Worm (Caenorhabditis elegans) whole organism, L4 larva: ENCODE results near the gene sdz-23.

Experiments
- D1046.2 ChIP-seq: fragments of 200-800 bp; sonication (Bioruptor generic); IDR thresholded peaks from 2 replicates; pipeline ENCODE4 v1.3.6; 2022; ENCODE audit warnings: missing genetic modification characterization, missing compliant biosample characterization
- T20F7.1 ChIP-seq: fragments of 200-800 bp; sonication (Bioruptor generic); optimal IDR thresholded peaks from 2 replicates; lab custom pipeline; 2018; ENCODE audit warnings: mild to moderate bottlenecking, missing genetic modification characterization, missing compliant biosample characterization
- T26A8.4 ChIP-seq: fragments of 200-800 bp; sonication (Bioruptor generic); IDR thresholded peaks from 2 replicates; pipeline ENCODE4 v1.3.6; 2022; ENCODE audit warnings: missing genetic modification characterization, missing compliant biosample characterization
- Y105C5A.15 ChIP-seq: fragments of 200-800 bp; sonication (Bioruptor generic); IDR thresholded peaks from 2 replicates; pipeline ENCODE4 v1.3.6; 2022; ENCODE audit warnings: missing genetic modification characterization, missing compliant biosample characterization
- Y48G9A.11 ChIP-seq: fragments of 200-800 bp; sonication (Bioruptor generic); IDR thresholded peaks from 2 replicates; pipeline ENCODE4 v1.3.6; 2022; ENCODE audit warnings: missing genetic modification reagents, missing genetic modification characterization, missing compliant biosample characterization
- aly-2 ChIP-seq: sonication (generic microtip); optimal IDR thresholded peaks from 2 replicates; lab custom pipeline; 2018; ENCODE audit warnings: missing biosample characterization, missing genetic modification characterization
- arid-1 ChIP-seq: fragments of 200-800 bp; sonication (Bioruptor generic); conservative IDR thresholded peaks from 2 replicates; pipeline ENCODE4 v1.3.6; 2022; ENCODE audit warnings: missing genetic modification reagents, missing genetic modification characterization, missing compliant biosample characterization
- attf-4 ChIP-seq: sonication (generic microtip); optimal IDR thresholded peaks from 3 replicates; lab custom pipeline; 2017; ENCODE audit warnings: missing biosample characterization, missing genetic modification characterization
- ceh-28 ChIP-seq: fragments of 150-350 bp; optimal IDR thresholded peaks from 2 replicates; lab custom pipeline; 2014; ENCODE audit warnings: missing biosample characterization, missing genetic modification reagents, missing genetic modification characterization
- ceh-44 ChIP-seq: fragments of 200-800 bp; sonication (Bioruptor generic); IDR thresholded peaks from 2 replicates; pipeline ENCODE4 v1.3.6; 2022; ENCODE audit warnings: missing genetic modification reagents, missing genetic modification characterization, missing compliant biosample characterization
- ceh-62 ChIP-seq: sonication (generic microtip); optimal IDR thresholded peaks from 2 replicates; lab custom pipeline; 2017; ENCODE audit warnings: missing biosample characterization, missing genetic modification characterization
- ceh-82 ChIP-seq: sonication (generic microtip); optimal IDR thresholded peaks from 2 replicates; lab custom pipeline; 2017; ENCODE audit warnings: missing biosample characterization, missing genetic modification characterization
- ces-1 ChIP-seq: fragments of 150-350 bp; sonication (generic microtip); optimal IDR thresholded peaks from 4 replicates; lab custom pipeline; 2014; ENCODE audit warnings: missing biosample characterization, missing genetic modification reagents, missing genetic modification characterization
- daf-8 ChIP-seq: fragments of 200-800 bp; sonication (Bioruptor generic); IDR thresholded peaks from 2 replicates; pipeline ENCODE4 v1.3.6; 2022; ENCODE audit warnings: missing genetic modification characterization, missing compliant biosample characterization
- dmd-6 ChIP-seq: fragments of 200-800 bp; sonication (Bioruptor generic); IDR thresholded peaks from 2 replicates; pipeline ENCODE4 v1.3.6; 2022; ENCODE audit warnings: missing genetic modification reagents, missing genetic modification characterization, missing compliant biosample characterization
- dmd-8 ChIP-seq: fragments of 200-800 bp; sonication (Bioruptor generic); IDR thresholded peaks from 2 replicates; pipeline ENCODE4 v1.3.6; 2022; ENCODE audit warnings: missing genetic modification characterization, missing compliant biosample characterization
- dmd-9 ChIP-seq: fragments of 200-800 bp; sonication (Bioruptor generic); IDR thresholded peaks from 2 replicates; pipeline ENCODE4 v1.3.6; 2022; ENCODE audit warnings: missing genetic modification reagents, missing genetic modification characterization, missing compliant biosample characterization
- dpl-1 ChIP-seq: fragments of 150-350 bp; optimal IDR thresholded peaks from 2 replicates; lab custom pipeline; 2014; ENCODE audit warnings: missing biosample characterization, missing genetic modification reagents, missing genetic modification characterization
- egl-27 ChIP-seq: sonication (generic microtip); optimal IDR thresholded peaks from 3 replicates; lab custom pipeline; 2017; ENCODE audit warnings: missing biosample characterization, missing genetic modification reagents, missing genetic modification characterization
- fos-1 ChIP-seq: fragments of 150-350 bp; optimal IDR thresholded peaks from 2 replicates; lab custom pipeline; 2014; ENCODE audit warnings: missing biosample characterization, missing genetic modification characterization
- hlh-11 ChIP-seq: fragments of 200-800 bp; sonication (Bioruptor generic); optimal IDR thresholded peaks from 2 replicates; lab custom pipeline; 2018; ENCODE audit warnings: mild to moderate bottlenecking, missing genetic modification characterization, missing compliant biosample characterization
- lin-13 ChIP-seq: fragments of 150-350 bp; optimal IDR thresholded peaks from 2 replicates; lab custom pipeline; 2014; ENCODE audit warnings: missing biosample characterization, missing genetic modification reagents, missing genetic modification characterization
- lin-15B ChIP-seq: fragments of 150-350 bp; sonication (generic microtip); optimal IDR thresholded peaks from 3 replicates; lab custom pipeline; 2014; ENCODE audit warnings: missing biosample characterization, missing genetic modification characterization
- lir-3 ChIP-seq: sonication (generic microtip); optimal IDR thresholded peaks from 2 replicates; lab custom pipeline; 2016; ENCODE audit warnings: mild to moderate bottlenecking, missing genetic modification characterization, missing compliant biosample characterization
- madf-5 ChIP-seq, 2 experiments: fragments of 200-800 bp; sonication (Bioruptor generic); IDR thresholded peaks; 2 replicates each; pipeline ENCODE4 v1.3.6; 2022; ENCODE audit warnings: missing compliant biosample characterization in 2 of 2, missing genetic modification characterization in 2 of 2
- mdl-1 ChIP-seq, 2 experiments: fragments of 150-350 bp in 1 of 2; sonication (generic microtip) in 1 of 2; optimal IDR thresholded peaks; 2 replicates each; lab custom pipeline; 2014 to 2017; ENCODE audit warnings: missing biosample characterization in 2 of 2, missing genetic modification characterization in 2 of 2
- mep-1 ChIP-seq: fragments of 150-350 bp; sonication (generic microtip); optimal IDR thresholded peaks from 3 replicates; lab custom pipeline; 2014; ENCODE audit warnings: missing biosample characterization, missing genetic modification characterization
- mxl-2 ChIP-seq: fragments of 200-800 bp; sonication (Bioruptor generic); conservative IDR thresholded peaks from 2 replicates; pipeline ENCODE4 v1.3.6; 2022; ENCODE audit warnings: missing genetic modification reagents, missing genetic modification characterization, missing compliant biosample characterization
- mxl-3 ChIP-seq: fragments of 200-800 bp; sonication (Bioruptor generic); optimal IDR thresholded peaks from 2 replicates; lab custom pipeline; 2018; ENCODE audit warnings: mild to moderate bottlenecking, missing genetic modification characterization, missing compliant biosample characterization
- nhr-10 ChIP-seq: fragments of 150-350 bp; optimal IDR thresholded peaks from 2 replicates; lab custom pipeline; 2014; ENCODE audit warnings: missing biosample characterization, missing genetic modification characterization
- nhr-11 ChIP-seq: fragments of 150-350 bp; optimal IDR thresholded peaks from 2 replicates; lab custom pipeline; 2014; ENCODE audit warnings: missing biosample characterization, missing genetic modification characterization
- nhr-28 ChIP-seq: fragments of 150-350 bp; optimal IDR thresholded peaks from 2 replicates; lab custom pipeline; 2014; ENCODE audit warnings: missing biosample characterization, missing genetic modification characterization
- nhr-41 ChIP-seq: fragments of 200-800 bp; sonication (Bioruptor generic); IDR thresholded peaks from 2 replicates; pipeline ENCODE4 v1.3.6; 2022; ENCODE audit warnings: missing genetic modification reagents, missing genetic modification characterization, missing compliant biosample characterization
- nhr-42 ChIP-seq: fragments of 200-800 bp; sonication (Bioruptor generic); IDR thresholded peaks from 2 replicates; pipeline ENCODE4 v1.3.6; 2022; ENCODE audit warnings: missing genetic modification characterization, missing compliant biosample characterization
- pha-4 ChIP-seq, 2 experiments: fragments of 150-350 bp in 1 of 2; fragments of 200-800 bp in 1 of 2; sonication (Bioruptor generic) in 1 of 2; IDR thresholded peaks in 1 of 2; optimal IDR thresholded peaks in 1 of 2; 2 replicates each; pipeline versions ENCODE4 v1.3.6 to Lab custom; 2014 to 2022; ENCODE audit warnings: missing genetic modification characterization in 2 of 2, missing genetic modification reagents in 2 of 2, missing biosample characterization in 1 of 2, missing compliant biosample characterization in 1 of 2
- saeg-2 ChIP-seq: fragments of 200-800 bp; sonication (Bioruptor generic); IDR thresholded peaks from 2 replicates; pipeline ENCODE4 v1.3.6; 2022; ENCODE audit warnings: missing genetic modification reagents, missing genetic modification characterization, missing compliant biosample characterization
- sdz-12 ChIP-seq: fragments of 200-800 bp; sonication (Bioruptor generic); optimal IDR thresholded peaks from 2 replicates; lab custom pipeline; 2018; ENCODE audit warnings: mild to moderate bottlenecking, missing genetic modification characterization, missing compliant biosample characterization
- set-16 ChIP-seq: fragments of 200-800 bp; sonication (Bioruptor generic); IDR thresholded peaks from 2 replicates; pipeline ENCODE4 v1.3.6; 2022; ENCODE audit warnings: missing genetic modification reagents, missing genetic modification characterization, missing compliant biosample characterization
- snpc-1.2 ChIP-seq: fragments of 200-800 bp; sonication (Bioruptor generic); IDR thresholded peaks from 2 replicates; pipeline ENCODE4 v1.3.6; 2022; ENCODE audit warnings: missing genetic modification reagents, missing genetic modification characterization, missing compliant biosample characterization
- snpc-4 ChIP-seq: fragments of 150-350 bp; optimal IDR thresholded peaks from 2 replicates; lab custom pipeline; 2014; ENCODE audit warnings: missing biosample characterization, missing genetic modification characterization
- spr-3 ChIP-seq: fragments of 200-800 bp; sonication (Bioruptor generic); optimal IDR thresholded peaks from 2 replicates; lab custom pipeline; 2018; ENCODE audit warnings: mild to moderate bottlenecking, missing genetic modification characterization, missing compliant biosample characterization
- tag-97 ChIP-seq: fragments of 200-800 bp; sonication (Bioruptor generic); IDR thresholded peaks from 2 replicates; pipeline ENCODE4 v1.3.6; 2022; ENCODE audit warnings: missing genetic modification characterization, missing compliant biosample characterization
- unc-130 ChIP-seq: sonication (generic microtip); optimal IDR thresholded peaks from 2 replicates; lab custom pipeline; 2016; ENCODE audit warnings: missing genetic modification reagents, missing genetic modification characterization, missing compliant biosample characterization
- unc-39 ChIP-seq: sonication (generic microtip); optimal IDR thresholded peaks from 2 replicates; lab custom pipeline; 2017; ENCODE audit warnings: missing biosample characterization, missing genetic modification characterization
- unc-62 ChIP-seq, 3 experiments: fragments of 150-350 bp in 1 of 3; sonication (generic microtip); optimal IDR thresholded peaks in 2 of 3; peaks in 1 of 3; 1 replicate in 1 of 3; 2 replicates in 2 of 3; lab custom pipeline; 2014 to 2017; ENCODE audit warnings: missing biosample characterization in 3 of 3, missing genetic modification characterization in 3 of 3, missing genetic modification reagents in 3 of 3, missing genotype in 1 of 3
- zfp-3 ChIP-seq: fragments of 200-800 bp; sonication (Bioruptor generic); conservative IDR thresholded peaks from 2 replicates; pipeline ENCODE4 v1.3.6; 2022; ENCODE audit warnings: missing genetic modification reagents, missing genetic modification characterization, missing compliant biosample characterization
- zip-11 ChIP-seq: fragments of 200-800 bp; sonication (Bioruptor generic); IDR thresholded peaks from 2 replicates; pipeline ENCODE4 v1.3.6; 2022; ENCODE audit warnings: missing genetic modification characterization, missing compliant biosample characterization
- zip-2 ChIP-seq: fragments of 150-350 bp; optimal IDR thresholded peaks from 2 replicates; lab custom pipeline; 2014; ENCODE audit warnings: missing biosample characterization, missing genetic modification characterization
- ztf-7 ChIP-seq: fragments of 150-350 bp; optimal IDR thresholded peaks from 2 replicates; lab custom pipeline; 2014; ENCODE audit warnings: missing biosample characterization, missing genetic modification characterization

The sdz-23 gene

ce11 chrV:8129719-8130118, 30.3 kb downstream of the sdz-23 start:
- TF ChIP-seq lir-3 (tag; lab: Kevin White, UChicago) = no peak
- no peak for TF ChIP-seq lin-15B (tag; lab: Kevin White, UChicago)
- no peak for TF ChIP-seq dmd-6 (GFP tag; lab: Robert Waterston, UW)
- no peak for TF ChIP-seq dpl-1 (GFP tag; lab: Kevin White, UChicago)
- no peak for TF ChIP-seq set-16 (GFP tag; lab: Robert Waterston, UW)
- TF ChIP-seq aly-2 = no peak
- TF ChIP-seq mdl-1 (tag; optimal IDR thresholded peaks at IDR 0.05; lab: Kevin White, UChicago) = no peak
- no peak for TF ChIP-seq nhr-41 (GFP tag; lab: Robert Waterston, UW)
- no peak for TF ChIP-seq dmd-9 (GFP tag; lab: Robert Waterston, UW)
- no peak for TF ChIP-seq spr-3 (GFP tag; lab: Kevin White, UChicago)
- TF ChIP-seq lin-13 = no peak
- no peak for TF ChIP-seq nhr-28 (tag; lab: Kevin White, UChicago)
- no peak for TF ChIP-seq ceh-44 (GFP tag; lab: Robert Waterston, UW)

- no peak for TF ChIP-seq D1046.2 (GFP tag; lab: Robert Waterston, UW)
- TF ChIP-seq spr-3 (GFP tag; lab: Kevin White, UChicago) = no peak
- no peak for TF ChIP-seq daf-8 (GFP tag; lab: Robert Waterston, UW)
- no peak for TF ChIP-seq T26A8.4 (GFP tag; lab: Robert Waterston, UW)
- no peak for TF ChIP-seq egl-27 (tag; lab: Kevin White, UChicago)
- TF ChIP-seq T20F7.1 (GFP tag; lab: Kevin White, UChicago) = peak; percentile 42
- TF ChIP-seq nhr-10 = no peak
- TF ChIP-seq pha-4 (GFP tag; IDR thresholded peaks at IDR 0.05; lab: Robert Waterston, UW) = no peak
- TF ChIP-seq pha-4 (tag; optimal IDR thresholded peaks at IDR 0.05; lab: Kevin White, UChicago) = no peak
- TF ChIP-seq nhr-42 (GFP tag; lab: Robert Waterston, UW) = no peak
- TF ChIP-seq zip-11 (GFP tag; lab: Robert Waterston, UW) = no peak
- no peak for TF ChIP-seq fos-1 (tag; lab: Kevin White, UChicago)
- no peak for TF ChIP-seq zfp-3 (GFP tag; lab: Robert Waterston, UW)
- peak; percentile 74 for TF ChIP-seq mxl-3 (GFP tag; lab: Kevin White, UChicago)
- TF ChIP-seq set-16 (GFP tag; lab: Robert Waterston, UW) = no peak
- no peak for TF ChIP-seq unc-39 (tag; lab: Kevin White, UChicago)
- no peak for TF ChIP-seq madf-5 (GFP tag; IDR thresholded peaks at IDR 0.05; lab: Robert Waterston, UW)
- TF ChIP-seq lir-3 (tag; lab: Kevin White, UChicago) = no peak
- TF ChIP-seq snpc-1.2 = no peak
- TF ChIP-seq dmd-6 (GFP tag; lab: Robert Waterston, UW) = no peak; the same call in 1 of the 2 replicates
- peak; percentile 66 for TF ChIP-seq hlh-11 (tag; lab: Kevin White, UChicago)
- no peak for TF ChIP-seq Y48G9A.11 (GFP tag; lab: Robert Waterston, UW)
- TF ChIP-seq tag-97 (GFP tag; lab: Robert Waterston, UW) = no peak
- no peak for TF ChIP-seq Y105C5A.15 (GFP tag; lab: Robert Waterston, UW)
- TF ChIP-seq sdz-12 (GFP tag; lab: Kevin White, UChicago) = no peak
- no peak for TF ChIP-seq attf-4 (tag; lab: Kevin White, UChicago)
- TF ChIP-seq mep-1 (tag; lab: Kevin White, UChicago) = peak; percentile 51
- TF ChIP-seq ceh-62 (tag; lab: Kevin White, UChicago) = no peak
- no peak for TF ChIP-seq ceh-82
- TF ChIP-seq dmd-8 = no peak
- no peak for TF ChIP-seq ztf-7 (tag; lab: Kevin White, UChicago)
- TF ChIP-seq mxl-2 (GFP tag; lab: Robert Waterston, UW) = no peak
- no peak for TF ChIP-seq nhr-41 (GFP tag; lab: Robert Waterston, UW)
- TF ChIP-seq arid-1 = no peak
- no peak for TF ChIP-seq snpc-4
- TF ChIP-seq ceh-28 = no peak
- TF ChIP-seq zip-2 (tag; lab: Kevin White, UChicago) = no peak
- TF ChIP-seq dpl-1 (GFP tag; lab: Kevin White, UChicago) = peak; percentile 42
- peak in 1 of 2 experiments; percentile 32 for TF ChIP-seq unc-62 (GFP tag; optimal IDR thresholded peaks at IDR 0.05 in 1 of 2; lab: Kevin White, UChicago)
- no peak for TF ChIP-seq unc-62 (tag; optimal IDR thresholded peaks at IDR 0.05; lab: Kevin White, UChicago)
- TF ChIP-seq unc-130 = no peak
- TF ChIP-seq ces-1 (GFP tag; lab: Kevin White, UChicago) = no peak
- TF ChIP-seq nhr-11 (tag; lab: Kevin White, UChicago) = peak; percentile 20
- no peak for TF ChIP-seq saeg-2
These were observed 30.8 kb downstream of the sdz-23 start, which contains the start of gene snap-1 for ce11 chrV:8130149-8130661. Gene snap-1 (plus strand): TSS chrV:8130611.
